Fruit fly (Drosophila melanogaster) whole organism, embryonic: ENCODE measurements around the gene CG42271.
A peak's percentile ranks its signal among the peaks of the same experiment; 100 is the strongest.

Experiments used
- Ada2b ChIP-seq: fragments of 200-800 bp; sonication (Bioruptor generic); IDR thresholded peaks from 2 replicates; pipeline ENCODE4 v1.3.6; 2022; ENCODE audit warnings: missing biosample characterization, missing genetic modification characterization
- Adf1 ChIP-seq: fragments of 200-800 bp; sonication (Bioruptor generic); IDR thresholded peaks from 2 replicates; pipeline ENCODE4 v1.3.6; 2022; ENCODE audit warnings: missing biosample characterization, missing genetic modification characterization
- Awh ChIP-seq: fragments of 200-800 bp; sonication (Bioruptor generic); IDR thresholded peaks from 2 replicates; pipeline ENCODE4, ENCODE4 v1.3.6; 2022; ENCODE audit warnings: missing biosample characterization, missing genetic modification characterization
- Bgb ChIP-seq: fragments of 200-800 bp; sonication (Bioruptor generic); IDR thresholded peaks from 2 replicates; pipeline ENCODE4 v1.3.6; 2022; ENCODE audit warnings: missing biosample characterization, missing genetic modification characterization; ENCODE audit not compliant: partially characterized antibody
- BtbVII ChIP-seq: fragments of 200-800 bp; sonication (Bioruptor generic); optimal IDR thresholded peaks from 3 replicates; lab custom pipeline; 2017; ENCODE audit warnings: missing biosample characterization, mild to moderate bottlenecking, missing genetic modification characterization
- CG1024 ChIP-seq: fragments of 200-800 bp; sonication (Bioruptor generic); IDR thresholded peaks from 2 replicates; pipeline ENCODE4 v1.3.6; 2022; ENCODE audit warnings: missing biosample characterization, missing genetic modification characterization
- CG10979 ChIP-seq: fragments of 200-800 bp; sonication (Bioruptor generic); optimal IDR thresholded peaks from 2 replicates; lab custom pipeline; 2018; ENCODE audit warnings: missing biosample characterization, mild to moderate bottlenecking, missing genetic modification characterization, moderate library complexity
- CG13123 ChIP-seq: fragments of 200-800 bp; sonication (Bioruptor generic); optimal IDR thresholded peaks from 2 replicates; lab custom pipeline; 2016; ENCODE audit warnings: missing biosample characterization, missing genetic modification characterization
- CG13624 ChIP-seq: fragments of 200-800 bp; sonication (Bioruptor generic); optimal IDR thresholded peaks from 2 replicates; lab custom pipeline; 2016; ENCODE audit warnings: missing biosample characterization, missing genetic modification characterization
- CG15269 ChIP-seq: fragments of 200-800 bp; sonication (Bioruptor generic); optimal IDR thresholded peaks from 2 replicates; lab custom pipeline; 2018; ENCODE audit warnings: missing biosample characterization, mild to moderate bottlenecking, missing genetic modification characterization, moderate library complexity
- CG15514 ChIP-seq: fragments of 200-800 bp; sonication (Bioruptor generic); optimal IDR thresholded peaks from 3 replicates; lab custom pipeline; 2017; ENCODE audit warnings: missing biosample characterization, missing genetic modification characterization, mild to moderate bottlenecking, moderate library complexity, missing genetic modification reagents
- CG17359 ChIP-seq: fragments of 200-800 bp; sonication (Bioruptor generic); optimal IDR thresholded peaks from 3 replicates; lab custom pipeline; 2018; ENCODE audit warnings: missing biosample characterization, mild to moderate bottlenecking, missing genetic modification characterization, moderate library complexity
- CG17829 ChIP-seq: fragments of 200-800 bp; optimal IDR thresholded peaks from 2 replicates; lab custom pipeline; 2019; ENCODE audit warnings: missing biosample characterization, mild to moderate bottlenecking, missing genetic modification characterization, moderate library complexity
- CG2116 ChIP-seq: fragments of 200-800 bp; sonication (Bioruptor generic); optimal IDR thresholded peaks from 3 replicates; lab custom pipeline; 2018; ENCODE audit warnings: missing biosample characterization, mild to moderate bottlenecking, missing genetic modification characterization
- CG4707 ChIP-seq: fragments of 200-800 bp; sonication (Bioruptor generic); optimal IDR thresholded peaks from 2 replicates; lab custom pipeline; 2018; ENCODE audit warnings: missing biosample characterization, mild to moderate bottlenecking, missing genetic modification characterization, moderate library complexity
- CG8924 ChIP-seq: fragments of 200-800 bp; optimal IDR thresholded peaks from 3 replicates; lab custom pipeline; 2019; ENCODE audit warnings: missing biosample characterization, mild to moderate bottlenecking, missing genetic modification characterization, moderate library complexity
- Camta ChIP-seq: fragments of 200-800 bp; sonication (Bioruptor generic); optimal IDR thresholded peaks from 2 replicates; lab custom pipeline; 2016; ENCODE audit warnings: missing biosample characterization, missing genetic modification characterization
- Deaf1 ChIP-seq: fragments of 200-800 bp; optimal IDR thresholded peaks from 3 replicates; lab custom pipeline; 2019; ENCODE audit warnings: missing biosample characterization, mild to moderate bottlenecking, missing genetic modification characterization, moderate library complexity
- Doc3 ChIP-seq: fragments of 200-800 bp; sonication (Bioruptor generic); IDR thresholded peaks from 3 replicates; pipeline ENCODE4 v1.3.6; 2022; ENCODE audit warnings: missing biosample characterization, missing genetic modification characterization; ENCODE audit not compliant: partially characterized antibody
- Hr51 ChIP-seq, 2 experiments: fragments of 200-800 bp; sonication (Bioruptor generic); optimal IDR thresholded peaks; 2 replicates in 1 of 2; 3 replicates in 1 of 2; lab custom pipeline; 2016 to 2018; ENCODE audit warnings: missing biosample characterization in 2 of 2, missing genetic modification characterization in 2 of 2, mild to moderate bottlenecking in 1 of 2, moderate library complexity in 1 of 2
- Kr ChIP-seq: fragments of 200-800 bp; sonication (Bioruptor generic); optimal IDR thresholded peaks from 2 replicates; lab custom pipeline; 2017; ENCODE audit warnings: missing biosample characterization, mild to moderate bottlenecking, missing genetic modification characterization
- Lim3 ChIP-seq: fragments of 200-800 bp; sonication (Bioruptor generic); IDR thresholded peaks from 2 replicates; pipeline ENCODE4 v1.3.6; 2022; ENCODE audit warnings: missing biosample characterization, missing genetic modification characterization
- Med ChIP-seq: fragments of 200-800 bp; sonication (Bioruptor generic); peaks from one replicate; lab custom pipeline; 2016; ENCODE audit warnings: missing biosample characterization, missing genetic modification characterization, mild to moderate bottlenecking, inconsistent platforms, moderate library complexity
- Myb ChIP-seq: fragments of 200-800 bp; sonication (Bioruptor generic); optimal IDR thresholded peaks from 2 replicates; lab custom pipeline; 2016; ENCODE audit warnings: missing biosample characterization, missing genetic modification characterization
- NC2α ChIP-seq: fragments of 200-800 bp; sonication (Bioruptor generic); optimal IDR thresholded peaks from 2 replicates; lab custom pipeline; 2016; ENCODE audit warnings: missing biosample characterization, missing genetic modification characterization
- Nf-YC ChIP-seq: fragments of 200-800 bp; optimal IDR thresholded peaks from 3 replicates; lab custom pipeline; 2019; ENCODE audit warnings: missing biosample characterization, mild to moderate bottlenecking, missing genetic modification characterization, moderate library complexity
- Oaz ChIP-seq: fragments of 200-800 bp; sonication (Bioruptor generic); IDR thresholded peaks from 2 replicates; pipeline ENCODE4 v1.3.6; 2022; ENCODE audit warnings: missing biosample characterization, missing genetic modification characterization
- Pdp1 ChIP-seq, 2 experiments: fragments of 200-800 bp; sonication (Bioruptor generic); optimal IDR thresholded peaks; 3 replicates each; lab custom pipeline; 2016; ENCODE audit warnings: missing biosample characterization in 2 of 2, missing genetic modification characterization in 2 of 2, mild to moderate bottlenecking in 1 of 2, moderate library complexity in 1 of 2
- Sox100B ChIP-seq: fragments of 200-800 bp; sonication (Bioruptor generic); optimal IDR thresholded peaks from 3 replicates; lab custom pipeline; 2018; ENCODE audit warnings: missing biosample characterization, mild to moderate bottlenecking, missing genetic modification characterization
- Xbp1 ChIP-seq: fragments of 200-800 bp; sonication (Bioruptor generic); optimal IDR thresholded peaks from 3 replicates; lab custom pipeline; 2016; ENCODE audit warnings: missing biosample characterization, mild to moderate bottlenecking, missing genetic modification characterization
- Xrp1 ChIP-seq: fragments of 200-800 bp; sonication (Bioruptor generic); IDR thresholded peaks from 2 replicates; pipeline ENCODE4 v1.3.6; 2022; ENCODE audit warnings: missing biosample characterization, missing genetic modification characterization
- YL-1 ChIP-seq: fragments of 200-800 bp; sonication (Bioruptor generic); optimal IDR thresholded peaks from 3 replicates; lab custom pipeline; 2017; ENCODE audit warnings: missing biosample characterization, mild to moderate bottlenecking, missing genetic modification characterization
- ab ChIP-seq: fragments of 200-800 bp; sonication (Bioruptor generic); optimal IDR thresholded peaks from 2 replicates; lab custom pipeline; 2016; ENCODE audit warnings: missing biosample characterization, missing genetic modification characterization
- amos ChIP-seq: fragments of 200-800 bp; sonication (Bioruptor generic); IDR thresholded peaks from 2 replicates; pipeline ENCODE4 v1.3.6; 2022; ENCODE audit warnings: missing biosample characterization, missing genetic modification characterization; ENCODE audit not compliant: partially characterized antibody
- ara ChIP-seq: fragments of 200-800 bp; sonication (Bioruptor generic); IDR thresholded peaks from 2 replicates; pipeline ENCODE4 v1.3.6; 2022; ENCODE audit warnings: missing biosample characterization, missing genetic modification characterization
- az2 ChIP-seq: fragments of 200-800 bp; sonication (Bioruptor generic); optimal IDR thresholded peaks from 3 replicates; lab custom pipeline; 2016; ENCODE audit warnings: missing biosample characterization, missing genetic modification characterization
- bowl ChIP-seq: fragments of 200-800 bp; sonication (Bioruptor generic); IDR thresholded peaks from 2 replicates; pipeline ENCODE4 v1.3.6; 2022; ENCODE audit warnings: missing biosample characterization, missing genetic modification characterization
- btn ChIP-seq: fragments of 200-800 bp; sonication (Bioruptor generic); optimal IDR thresholded peaks from 2 replicates; lab custom pipeline; 2016; ENCODE audit warnings: missing biosample characterization, missing genetic modification characterization
- disco-r ChIP-seq: fragments of 200-800 bp; sonication (Bioruptor generic); optimal IDR thresholded peaks from 2 replicates; lab custom pipeline; 2016; ENCODE audit warnings: missing biosample characterization, missing genetic modification characterization
- fu2 ChIP-seq: fragments of 200-800 bp; sonication (Bioruptor generic); optimal IDR thresholded peaks from 2 replicates; lab custom pipeline; 2016; ENCODE audit warnings: missing biosample characterization, missing genetic modification characterization
- hth ChIP-seq: fragments of >200 bp; optimal IDR thresholded peaks from 2 replicates; lab custom pipeline; 2017; ENCODE audit warnings: inconsistent platforms
- ind ChIP-seq: fragments of 200-800 bp; sonication (Bioruptor generic); optimal IDR thresholded peaks from 3 replicates; lab custom pipeline; 2016; ENCODE audit warnings: missing biosample characterization, missing genetic modification characterization
- insv ChIP-seq, 2 experiments: fragments of 200-800 bp; sonication (Bioruptor generic); optimal IDR thresholded peaks; 3 replicates each; lab custom pipeline; 2016 to 2018; ENCODE audit warnings: missing biosample characterization in 2 of 2, missing genetic modification characterization in 2 of 2
- pros ChIP-seq: fragments of 200-800 bp; sonication (Bioruptor generic); optimal IDR thresholded peaks from 3 replicates; lab custom pipeline; 2019; ENCODE audit warnings: missing biosample characterization, mild to moderate bottlenecking, missing genetic modification characterization, moderate library complexity
- slbo ChIP-seq: fragments of 200-800 bp; sonication (Bioruptor generic); IDR thresholded peaks from 2 replicates; pipeline ENCODE4 v1.3.6; 2022; ENCODE audit warnings: missing biosample characterization, missing genetic modification characterization
- sob ChIP-seq: fragments of 200-800 bp; sonication (Bioruptor generic); IDR thresholded peaks from 2 replicates; pipeline ENCODE4 v1.3.6; 2022; ENCODE audit warnings: missing biosample characterization, missing genetic modification characterization
- ttk ChIP-seq: fragments of 200-800 bp; sonication (Bioruptor generic); IDR thresholded peaks from 2 replicates; pipeline ENCODE4 v2.1.2; 2022; ENCODE audit warnings: missing biosample characterization, missing genetic modification characterization
- twi ChIP-seq: fragments of 200-800 bp; optimal IDR thresholded peaks from 2 replicates; lab custom pipeline; 2019; ENCODE audit warnings: missing biosample characterization, mild to moderate bottlenecking, missing genetic modification characterization, moderate library complexity
- wdn ChIP-seq: fragments of 200-800 bp; sonication (Bioruptor generic); IDR thresholded peaks from 2 replicates; pipeline ENCODE4 v1.3.6; 2022; ENCODE audit warnings: missing biosample characterization, missing genetic modification characterization

Gene CG42271

DNA sequence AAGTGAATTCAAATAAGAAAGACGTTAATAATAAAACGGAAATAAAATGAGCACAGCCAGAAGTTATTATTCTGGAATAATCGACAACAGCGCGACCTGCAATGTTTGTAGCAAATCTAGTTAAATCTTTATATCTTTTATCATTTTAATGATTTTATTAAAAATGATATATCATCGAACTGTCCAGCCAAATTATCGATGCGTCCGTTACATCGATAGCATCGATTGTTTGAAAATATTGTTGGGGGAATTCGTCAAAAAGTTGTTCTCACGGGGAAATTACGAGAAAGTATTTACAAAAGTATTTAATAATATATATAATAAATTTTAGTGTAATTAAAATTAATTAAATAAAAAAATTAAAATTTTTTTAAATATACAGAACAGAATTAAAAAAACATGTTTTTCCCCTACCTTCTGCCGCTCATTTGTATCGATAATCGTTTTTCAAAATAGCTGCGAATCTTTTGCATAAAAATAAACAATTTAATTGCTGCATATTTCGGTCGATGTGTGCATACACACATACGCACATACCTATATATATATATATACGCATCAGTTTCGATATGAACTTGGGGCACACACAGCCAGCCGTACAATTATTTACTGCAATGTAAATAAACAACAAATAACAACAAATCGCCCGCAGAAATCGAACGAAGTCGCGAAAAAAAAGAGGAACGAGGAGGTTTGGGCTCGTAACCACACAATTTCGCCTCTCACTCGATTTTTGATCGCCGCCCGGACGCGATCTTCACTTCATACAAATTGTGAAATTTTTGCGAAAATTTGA is 9.3 kb upstream of the CG42271 start, which contains the start of gene CG32599 (continued):
- TF ChIP-seq Doc3 (0 out of 3 replicates have a peak, but pooled peaks have one; percentile 40), CG2116 (GFP tag; lab: Kevin White, UChicago) (peak; percentile 46), btn (GFP tag; lab: Kevin White, UChicago) (no peak), slbo (GFP tag; lab: Robert Waterston, UW) (peak; percentile 59), twi (tag; lab: Kevin White, UChicago) (no peak), ab (no peak), pros (GFP tag; lab: Kevin White, UChicago) (no peak), az2 (GFP tag; lab: Kevin White, UChicago) (peak; percentile 9), NC2α (GFP tag; lab: Kevin White, UChicago) (no peak), Pdp1 (GFP tag; optimal IDR thresholded peaks at IDR 0.05; lab: Kevin White, UChicago) (no peak), insv (GFP tag; optimal IDR thresholded peaks at IDR 0.05; lab: Kevin White, UChicago) (peak in 1 of 2 experiments; percentile 87), Kr (GFP tag; lab: Kevin White, UChicago) (no peak), Nf-YC (tag; lab: Kevin White, UChicago) (peak; percentile 11), BtbVII (GFP tag; lab: Kevin White, UChicago) (no peak), CG13624 (GFP tag; lab: Kevin White, UChicago) (no peak), Ada2b (peak; percentile 53), Awh (GFP tag; lab: Robert Waterston, UW) (peak; percentile 39; the same call in 1 of the 2 replicates), CG15514 (GFP tag; lab: Kevin White, UChicago) (peak; percentile 18), Xrp1 (GFP tag; lab: Robert Waterston, UW) (peak; percentile 62), CG17829 (tag; lab: Kevin White, UChicago) (peak; percentile 44), CG8924 (tag; lab: Kevin White, UChicago) (peak; percentile 51), Myb (GFP tag; lab: Kevin White, UChicago) (peak; percentile 51), wdn (no peak), sob (GFP tag; lab: Robert Waterston, UW) (peak; percentile 53), CG15269 (tag; lab: Kevin White, UChicago) (peak; percentile 45), Med (GFP tag; lab: Kevin White, UChicago) (peak; percentile 5), ind (GFP tag; lab: Kevin White, UChicago) (peak; percentile 22), CG17359 (tag; lab: Kevin White, UChicago) (peak; percentile 43), CG1024 (GFP tag; lab: Robert Waterston, UW) (peak; percentile 43; the same call in 1 of the 2 replicates), hth (lab: Kevin White, UChicago) (no peak), ara (peak; percentile 58; the same call in 1 of the 2 replicates), ttk (GFP tag; lab: Robert Waterston, UW) (no peak), YL-1 (GFP tag; lab: Kevin White, UChicago) (peak; percentile 6), CG13123 (GFP tag; lab: Kevin White, UChicago) (no peak), Bgb (peak; percentile 63), bowl (GFP tag; lab: Robert Waterston, UW) (no peak), Camta (GFP tag; lab: Kevin White, UChicago) (no peak), Xbp1 (peak; percentile 14), CG4707 (no peak), fu2 (GFP tag; lab: Kevin White, UChicago) (no peak), CG10979 (tag; lab: Kevin White, UChicago) (peak; percentile 16), amos (GFP tag; lab: Robert Waterston, UW) (peak; percentile 62), Adf1 (GFP tag; lab: Robert Waterston, UW) (no peak), Hr51 (GFP tag; optimal IDR thresholded peaks at IDR 0.05; lab: Kevin White, UChicago) (peak in 1 of 2 experiments; percentile 45), disco-r (GFP tag; lab: Kevin White, UChicago) (no peak), Sox100B (GFP tag; lab: Kevin White, UChicago) (peak; percentile 27), Oaz (GFP tag; lab: Robert Waterston, UW) (no peak), Deaf1 (no peak), Lim3 (GFP tag; lab: Robert Waterston, UW) (no peak)
